Fruit fly (Drosophila melanogaster): ENCODE data around the gene slgA.

The slgA gene

DNA sequence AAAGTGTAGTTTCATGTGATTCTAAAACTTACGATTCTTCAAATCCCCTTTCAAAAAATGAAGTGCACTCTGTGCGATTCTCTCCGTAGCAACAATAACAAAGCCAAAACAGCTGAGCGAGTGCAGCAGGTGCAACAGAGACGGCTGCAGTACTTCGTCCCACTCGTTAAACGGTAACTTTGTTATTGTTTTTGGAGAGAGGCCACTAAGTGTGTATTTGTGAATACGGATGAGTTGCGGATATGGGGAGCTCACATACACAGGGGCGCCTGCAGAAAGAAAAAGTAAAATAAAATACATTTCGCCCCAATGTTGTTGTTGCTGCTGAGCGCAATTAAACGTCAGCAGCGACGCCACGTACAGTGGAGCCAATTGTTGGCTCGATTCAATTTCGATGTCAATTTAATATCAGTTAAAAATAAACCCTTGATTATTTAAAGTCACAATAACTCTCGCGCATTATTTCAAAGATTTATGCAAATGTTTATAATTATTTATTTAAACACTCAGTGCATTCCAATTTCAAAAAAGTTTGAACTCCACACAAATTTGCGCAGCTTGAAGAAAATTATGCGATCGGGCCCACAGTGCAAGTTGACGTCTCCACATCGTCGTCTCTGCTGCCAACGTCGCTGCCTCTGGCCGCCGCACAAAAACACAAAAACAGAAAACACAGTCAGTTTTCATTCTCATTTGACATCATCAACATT is 6.3 kb upstream of the slgA start (continued):
- TF ChIP-seq CG14014 (GFP tag; IDR thresholded peaks at IDR 0.05) = peak; percentile 97
- peak; percentile 90 for TF ChIP-seq Hey (tag; optimal IDR thresholded peaks at IDR 0.05)
- peak; percentile 96 for TF ChIP-seq al (GFP tag; IDR thresholded peaks at IDR 0.05)
- peak; percentile 39 to 83 for TF ChIP-seq insv (GFP tag; optimal IDR thresholded peaks at IDR 0.05)
- TF ChIP-seq CG7556 (GFP tag; optimal IDR thresholded peaks at IDR 0.05) = peak; percentile 98
- TF ChIP-seq Adf1 (GFP tag; IDR thresholded peaks at IDR 0.05) = peak; percentile 97
- peak; percentile 91 for TF ChIP-seq CG33213 (GFP tag; optimal IDR thresholded peaks at IDR 0.05)
- peak; percentile 96 for TF ChIP-seq CG12071 (GFP tag; optimal IDR thresholded peaks at IDR 0.05)
- TF ChIP-seq nerfin-2 (GFP tag; IDR thresholded peaks at IDR 0.05; ENCODE audit: partially characterized antibody) = no peak
- TF ChIP-seq fru (optimal IDR thresholded peaks at IDR 0.05) = no peak
- peak; percentile 96 for TF ChIP-seq chn (GFP tag; optimal IDR thresholded peaks at IDR 0.05)
- TF ChIP-seq PHDP (tag; optimal IDR thresholded peaks at IDR 0.05) = peak; percentile 98
- TF ChIP-seq sens (GFP tag) = peak; percentile 99
- 0 out of 2 replicates have a peak, but pooled peaks have one; percentile 20 for TF ChIP-seq inv (GFP tag; IDR thresholded peaks at IDR 0.05; ENCODE audit: partially characterized antibody)
- peak; percentile 96 for TF ChIP-seq croc (GFP tag; conservative IDR thresholded peaks at IDR 0.05)
- peak; percentile 97 for TF ChIP-seq CG1529 (GFP tag; optimal IDR thresholded peaks at IDR 0.05)
- peak; percentile 99 for TF ChIP-seq lab (GFP tag; optimal IDR thresholded peaks at IDR 0.05)
- TF ChIP-seq CG31441 (GFP tag; IDR thresholded peaks at IDR 0.05) = peak; percentile 99
- TF ChIP-seq CG7987 (GFP tag; optimal IDR thresholded peaks at IDR 0.05) = peak; percentile 92
- TF ChIP-seq Hr78 (GFP tag; optimal IDR thresholded peaks at IDR 0.05) = peak in 1 of 2 experiments; percentile 85
- peak; percentile 98 for TF ChIP-seq Asciz (GFP tag; optimal IDR thresholded peaks at IDR 0.05)
- TF ChIP-seq CG17802 (tag; optimal IDR thresholded peaks at IDR 0.05) = peak; percentile 88
- TF ChIP-seq CG15601 (tag; optimal IDR thresholded peaks at IDR 0.05) = peak; percentile 96
- TF ChIP-seq CG2889 (GFP tag; IDR thresholded peaks at IDR 0.05) = peak; percentile 92
- TF ChIP-seq Nf-YA (GFP tag; IDR thresholded peaks at IDR 0.05) = peak; percentile 94
- TF ChIP-seq NC2α (GFP tag; optimal IDR thresholded peaks at IDR 0.05) = peak; percentile 89
- peak; percentile 49 for TF ChIP-seq cg (GFP tag; optimal IDR thresholded peaks at IDR 0.05)
- peak; percentile 96 for TF ChIP-seq HLH3B (GFP tag; IDR thresholded peaks at IDR 0.05)
- peak; percentile 56 for TF ChIP-seq CG9797 (GFP tag; optimal IDR thresholded peaks at IDR 0.05)
- TF ChIP-seq ERR (GFP tag; optimal IDR thresholded peaks at IDR 0.05) = peak; percentile 90
- TF ChIP-seq CG1233 (GFP tag; optimal IDR thresholded peaks at IDR 0.05) = peak; percentile 97
- peak; percentile 93 for TF ChIP-seq CG16863 (GFP tag; optimal IDR thresholded peaks at IDR 0.05)
- peak; percentile 97 for TF ChIP-seq oc (tag; optimal IDR thresholded peaks at IDR 0.05)
- no peak for TF ChIP-seq amos (GFP tag; IDR thresholded peaks at IDR 0.05; ENCODE audit: partially characterized antibody)
- peak; percentile 90 for TF ChIP-seq toy (GFP tag; IDR thresholded peaks at IDR 0.05)
- TF ChIP-seq CG1792 (GFP tag; optimal IDR thresholded peaks at IDR 0.05) = peak; percentile 89
- peak; percentile 97 for TF ChIP-seq CG12219 (GFP tag; optimal IDR thresholded peaks at IDR 0.05)
- peak; percentile 92 for TF ChIP-seq CG10267 (tag; optimal IDR thresholded peaks at IDR 0.05)
- TF ChIP-seq Gsc (GFP tag; IDR thresholded peaks at IDR 0.05) = peak; percentile 93
- peak; percentile 96 for TF ChIP-seq abd-A (tag; optimal IDR thresholded peaks at IDR 0.05)
- TF ChIP-seq H2.0 (GFP tag; IDR thresholded peaks at IDR 0.05) = peak; percentile 93
- TF ChIP-seq CG16779 (GFP tag; IDR thresholded peaks at IDR 0.05) = peak; percentile 75; the same call in 1 of the 2 replicates
- TF ChIP-seq prd (optimal IDR thresholded peaks at IDR 0.05) = no peak
- TF ChIP-seq prd (GFP tag; IDR thresholded peaks at IDR 0.05) = peak; percentile 96
- peak in 1 of 2 experiments; percentile 97 for TF ChIP-seq Eip74EF (GFP tag; optimal IDR thresholded peaks at IDR 0.05)
- peak; percentile 49 for TF ChIP-seq ftz-f1 (GFP tag; optimal IDR thresholded peaks at IDR 0.05)
- TF ChIP-seq her (GFP tag; optimal IDR thresholded peaks at IDR 0.05) = peak; percentile 91
- TF ChIP-seq CG2129 (GFP tag; IDR thresholded peaks at IDR 0.05; ENCODE audit: partially characterized antibody) = no peak
- TF ChIP-seq zfh1 (GFP tag; IDR thresholded peaks at IDR 0.05) = peak; percentile 94

All from whole organism, embryonic.